Worm (Caenorhabditis elegans): ENCODE data around the gene tbc-8.

- TF ChIP-seq fos-1 (tag; optimal IDR thresholded peaks at IDR 0.05) (no peak), nhr-237 (tag; optimal IDR thresholded peaks at IDR 0.05) (no peak), unc-39 (tag; optimal IDR thresholded peaks at IDR 0.05) (no peak), fkh-10 (GFP tag; optimal IDR thresholded peaks at IDR 0.05) (no peak), nhr-12 (tag; optimal IDR thresholded peaks at IDR 0.05) (no peak), elt-1 (tag; optimal IDR thresholded peaks at IDR 0.05) (no peak), pqm-1 (tag; optimal IDR thresholded peaks at IDR 0.05) (no peak), aly-2 (tag; optimal IDR thresholded peaks at IDR 0.05) (no peak), tbx-2 (tag; optimal IDR thresholded peaks at IDR 0.05) (no peak), ZK546.5 (tag; optimal IDR thresholded peaks at IDR 0.05) (no peak), mdl-1 (tag; optimal IDR thresholded peaks at IDR 0.05) (no peak), ama-1 (optimal IDR thresholded peaks at IDR 0.05) (no peak), nhr-28 (tag; optimal IDR thresholded peaks at IDR 0.05) (no peak)
These were observed 11.3 kb downstream of the tbc-8 start for ce11 chrIII:10376041-10376440.
